Worm (Caenorhabditis elegans) whole organism, L3 larva: ENCODE data around the gene C18H9.6.

Experiments
- R02D3.7 ChIP-seq: fragments of 150-350 bp; optimal IDR thresholded peaks from 2 replicates; lab custom pipeline; 2014; ENCODE audit warnings: missing biosample characterization, missing genetic modification characterization
- ZK546.5 ChIP-seq: sonication (generic microtip); optimal IDR thresholded peaks from 2 replicates; lab custom pipeline; 2017; ENCODE audit warnings: missing biosample characterization, missing genetic modification characterization
- aly-2 ChIP-seq: fragments of 150-350 bp; optimal IDR thresholded peaks from 2 replicates; lab custom pipeline; 2014; ENCODE audit warnings: missing biosample characterization, missing genetic modification characterization
- ama-1 ChIP-seq: fragments of 150-350 bp; optimal IDR thresholded peaks from 2 replicates; lab custom pipeline; 2018
- ceh-16 ChIP-seq: sonication (generic microtip); optimal IDR thresholded peaks from 2 replicates; lab custom pipeline; 2017; ENCODE audit warnings: missing biosample characterization, missing genetic modification characterization
- ceh-9 ChIP-seq: sonication (generic microtip); optimal IDR thresholded peaks from 2 replicates; lab custom pipeline; 2018; ENCODE audit warnings: missing biosample characterization, missing genetic modification characterization
- daf-12 ChIP-seq: fragments of 150-350 bp; optimal IDR thresholded peaks from 2 replicates; lab custom pipeline; 2014; ENCODE audit warnings: missing biosample characterization, missing genetic modification reagents, missing genetic modification characterization
- egl-27 ChIP-seq: sonication (generic microtip); optimal IDR thresholded peaks from 4 replicates; lab custom pipeline; 2017; ENCODE audit warnings: missing biosample characterization, missing genetic modification reagents, missing genetic modification characterization
- egl-5 ChIP-seq: fragments of 150-350 bp; optimal IDR thresholded peaks from 2 replicates; lab custom pipeline; 2017; ENCODE audit warnings: missing biosample characterization, missing genetic modification reagents, missing genetic modification characterization, inconsistent platforms
- elt-1 ChIP-seq: fragments of 150-350 bp; optimal IDR thresholded peaks from 2 replicates; lab custom pipeline; 2014; ENCODE audit warnings: missing biosample characterization, missing genetic modification characterization
- elt-2 ChIP-seq: sonication (generic microtip); optimal IDR thresholded peaks from 2 replicates; lab custom pipeline; 2016; ENCODE audit warnings: missing genetic modification reagents, mild to moderate bottlenecking, missing genetic modification characterization, missing compliant biosample characterization
- eor-1 ChIP-seq, 2 experiments: fragments of 150-350 bp; optimal IDR thresholded peaks; 2 replicates each; lab custom pipeline; 2014 to 2018; ENCODE audit warnings: missing biosample characterization in 2 of 2, missing genetic modification characterization in 2 of 2
- fkh-2 ChIP-seq: fragments of 150-350 bp; optimal IDR thresholded peaks from 2 replicates; lab custom pipeline; 2014; ENCODE audit warnings: missing biosample characterization, missing genetic modification reagents, missing genetic modification characterization
- fos-1 ChIP-seq: fragments of 150-350 bp; optimal IDR thresholded peaks from 2 replicates; lab custom pipeline; 2014; ENCODE audit warnings: missing biosample characterization, missing genetic modification characterization
- hmg-11 ChIP-seq: sonication (generic microtip); optimal IDR thresholded peaks from 2 replicates; lab custom pipeline; 2016; ENCODE audit warnings: missing genetic modification characterization, missing compliant biosample characterization
- jun-1 ChIP-seq: fragments of 150-350 bp; optimal IDR thresholded peaks from 2 replicates; lab custom pipeline; 2014; ENCODE audit warnings: missing biosample characterization, missing genetic modification reagents, missing genetic modification characterization
- lin-15B ChIP-seq: fragments of 150-350 bp; optimal IDR thresholded peaks from 2 replicates; lab custom pipeline; 2014; ENCODE audit warnings: missing biosample characterization, missing genetic modification characterization
- lin-39 ChIP-seq: fragments of 150-350 bp; optimal IDR thresholded peaks from 2 replicates; lab custom pipeline; 2018; ENCODE audit warnings: missing biosample characterization, missing genetic modification reagents, missing genetic modification characterization
- mdl-1 ChIP-seq: fragments of 150-350 bp; optimal IDR thresholded peaks from 2 replicates; lab custom pipeline; 2014; ENCODE audit warnings: missing biosample characterization, missing genetic modification characterization
- mml-1 ChIP-seq: fragments of 150-350 bp; sonication (generic microtip); optimal IDR thresholded peaks from 3 replicates; lab custom pipeline; 2014; ENCODE audit warnings: missing biosample characterization, missing genetic modification characterization
- nfya-1 ChIP-seq: sonication (generic microtip); optimal IDR thresholded peaks from 2 replicates; lab custom pipeline; 2017; ENCODE audit warnings: missing genetic modification characterization, mild to moderate bottlenecking, missing compliant biosample characterization, antibody characterized with exemption, moderate library complexity; ENCODE audit not compliant: insufficient read depth
- nhr-12 ChIP-seq: fragments of 150-350 bp; optimal IDR thresholded peaks from 2 replicates; lab custom pipeline; 2014; ENCODE audit warnings: missing biosample characterization, missing genetic modification characterization
- nhr-25 ChIP-seq: sonication (generic microtip); optimal IDR thresholded peaks from 2 replicates; lab custom pipeline; 2017; ENCODE audit warnings: missing biosample characterization, missing genetic modification characterization
- nhr-28 ChIP-seq: fragments of 150-350 bp; optimal IDR thresholded peaks from 2 replicates; lab custom pipeline; 2014; ENCODE audit warnings: missing biosample characterization, missing genetic modification characterization
- nhr-77 ChIP-seq: fragments of 150-350 bp; optimal IDR thresholded peaks from 2 replicates; lab custom pipeline; 2014; ENCODE audit warnings: missing biosample characterization, missing genetic modification characterization
- pha-4 ChIP-seq: fragments of 150-350 bp; optimal IDR thresholded peaks from 2 replicates; lab custom pipeline; 2014; ENCODE audit warnings: missing biosample characterization, missing genetic modification reagents, missing genetic modification characterization
- pqm-1 ChIP-seq: fragments of 150-350 bp; optimal IDR thresholded peaks from 2 replicates; lab custom pipeline; 2017; ENCODE audit warnings: missing biosample characterization, missing genetic modification characterization, inconsistent platforms
- sea-2 ChIP-seq: fragments of 150-350 bp; sonication (generic microtip); optimal IDR thresholded peaks from 4 replicates; lab custom pipeline; 2014; ENCODE audit warnings: missing biosample characterization, missing genetic modification reagents, missing genetic modification characterization
- tbx-2 ChIP-seq: sonication (generic microtip); optimal IDR thresholded peaks from 2 replicates; lab custom pipeline; 2016; ENCODE audit warnings: mild to moderate bottlenecking, missing genetic modification characterization, missing compliant biosample characterization
- unc-39 ChIP-seq: sonication (generic microtip); optimal IDR thresholded peaks from 4 replicates; lab custom pipeline; 2017; ENCODE audit warnings: missing biosample characterization, missing genetic modification characterization
- unc-62 ChIP-seq: fragments of 150-350 bp; sonication (generic microtip); optimal IDR thresholded peaks from 4 replicates; lab custom pipeline; 2014; ENCODE audit warnings: missing biosample characterization, missing genetic modification reagents, missing genetic modification characterization
- ztf-11 ChIP-seq: fragments of 150-350 bp; optimal IDR thresholded peaks from 2 replicates; lab custom pipeline; 2014; ENCODE audit warnings: missing biosample characterization, missing genetic modification characterization
- ztf-4 ChIP-seq: fragments of 150-350 bp; optimal IDR thresholded peaks from 2 replicates; lab custom pipeline; 2014; ENCODE audit warnings: missing biosample characterization, missing genetic modification characterization

Gene C18H9.6

ce11 chrII:6667534-6667933, 33.9 kb downstream of the C18H9.6 start:
- no peak for TF ChIP-seq jun-1 (tag; lab: Kevin White, UChicago)
- TF ChIP-seq mml-1: no peak
- no peak for TF ChIP-seq hmg-11
- no peak for TF ChIP-seq nhr-28 (tag; lab: Kevin White, UChicago)
- no peak for TF ChIP-seq elt-1 (tag; lab: Kevin White, UChicago)
- TF ChIP-seq egl-27: no peak
- no peak for TF ChIP-seq egl-5 (tag; lab: Kevin White, UChicago)
- TF ChIP-seq lin-15B (tag; lab: Kevin White, UChicago): no peak
- TF ChIP-seq unc-39: no peak
- TF ChIP-seq fos-1: no peak
- TF ChIP-seq ceh-9: no peak
- TF ChIP-seq R02D3.7: no peak
- TF ChIP-seq mdl-1 (tag; lab: Kevin White, UChicago): no peak
- no peak for TF ChIP-seq ZK546.5 (tag; lab: Kevin White, UChicago)
- TF ChIP-seq fkh-2 (tag; lab: Kevin White, UChicago): no peak
- no peak for TF ChIP-seq ztf-11

- TF ChIP-seq ztf-4 (tag; lab: Kevin White, UChicago): no peak
- TF ChIP-seq nhr-77 (tag; lab: Kevin White, UChicago): no peak
Measured at ce11 chrII:6666598-6666997, 34.8 kb downstream of the C18H9.6 start, which contains the start of gene T19D12.1. T19D12.1 (plus strand) TSS chrII:6666898.

DNA sequence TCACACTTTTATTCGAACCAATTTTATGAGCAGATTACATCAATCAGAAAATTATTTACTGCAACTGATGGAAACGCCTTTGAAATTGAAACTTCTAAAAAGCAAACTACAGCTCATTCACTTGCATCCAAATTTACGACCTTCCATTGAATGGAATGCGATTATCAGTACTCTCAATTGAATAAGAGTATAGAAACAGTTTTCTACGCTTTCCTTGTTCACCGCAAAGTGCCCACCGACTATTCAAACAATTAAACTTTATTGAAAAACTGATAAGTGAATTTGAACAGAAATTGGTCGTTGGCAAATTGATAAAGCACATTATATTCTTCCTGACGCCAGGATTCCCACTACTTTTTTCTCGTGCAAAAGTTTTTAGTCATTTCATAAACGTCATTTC, 35.5 kb downstream of the C18H9.6 start:
- TF ChIP-seq unc-62 (GFP tag; lab: Kevin White, UChicago) (no peak), daf-12 (tag; lab: Kevin White, UChicago) (no peak), ceh-16 (tag; lab: Kevin White, UChicago) (no peak), ZK546.5 (tag; lab: Kevin White, UChicago) (no peak), nfya-1 (tag; lab: Kevin White, UChicago) (no peak), nhr-25 (tag; lab: Kevin White, UChicago) (no peak), aly-2 (tag; lab: Kevin White, UChicago) (no peak), tbx-2 (tag; lab: Kevin White, UChicago) (no peak), egl-5 (tag; lab: Kevin White, UChicago) (no peak), unc-39 (no peak), pqm-1 (tag; lab: Kevin White, UChicago) (peak; percentile 39), elt-2 (tag; lab: Kevin White, UChicago) (peak; percentile 84)
- TF ChIP-seq, all 47 proteins: peak for 2

DNA sequence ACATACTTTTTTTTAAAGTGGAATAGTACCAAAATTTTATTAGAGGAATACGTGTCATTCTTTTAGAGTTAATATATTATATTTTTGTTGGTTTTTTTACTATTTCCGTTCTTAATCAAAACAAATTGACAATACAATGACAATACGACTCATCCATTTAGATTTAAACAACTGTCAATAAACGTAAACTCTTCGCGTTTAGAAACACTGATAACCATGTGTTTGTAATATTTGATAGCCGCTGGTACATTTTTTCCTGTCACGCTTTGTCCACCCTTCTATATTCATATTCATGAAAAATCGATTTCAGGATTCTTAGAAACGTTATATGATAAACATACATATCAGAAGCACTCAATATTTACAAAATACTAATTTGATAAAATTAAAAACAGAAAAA, 37.6 kb downstream of the C18H9.6 start:
- no peak for TF ChIP-seq eor-1 (tag; optimal IDR thresholded peaks at IDR 0.05; lab: Kevin White, UChicago)
- no peak for TF ChIP-seq sea-2 (GFP tag; lab: Kevin White, UChicago)
- no peak for TF ChIP-seq tbx-2 (tag; lab: Kevin White, UChicago)
- no peak for TF ChIP-seq lin-39 (tag; lab: Kevin White, UChicago)
- TF ChIP-seq nhr-25 (tag; lab: Kevin White, UChicago): no peak
- TF ChIP-seq ama-1 (lab: Kevin White, UChicago): no peak
- peak; percentile 39 for TF ChIP-seq elt-2 (tag; lab: Kevin White, UChicago)
- TF ChIP-seq mml-1: no peak
- no peak for TF ChIP-seq nhr-12 (tag; lab: Kevin White, UChicago)
- no peak for TF ChIP-seq nfya-1 (tag; lab: Kevin White, UChicago)
- no peak for TF ChIP-seq egl-5 (tag; lab: Kevin White, UChicago)
- no peak for TF ChIP-seq pqm-1 (tag; lab: Kevin White, UChicago)
- TF ChIP-seq nhr-77 (tag; lab: Kevin White, UChicago): no peak
- peak; percentile 4 for TF ChIP-seq pha-4 (tag; lab: Kevin White, UChicago)
- no peak for TF ChIP-seq unc-62 (GFP tag; lab: Kevin White, UChicago)
- TF ChIP-seq unc-39: no peak

DNA sequence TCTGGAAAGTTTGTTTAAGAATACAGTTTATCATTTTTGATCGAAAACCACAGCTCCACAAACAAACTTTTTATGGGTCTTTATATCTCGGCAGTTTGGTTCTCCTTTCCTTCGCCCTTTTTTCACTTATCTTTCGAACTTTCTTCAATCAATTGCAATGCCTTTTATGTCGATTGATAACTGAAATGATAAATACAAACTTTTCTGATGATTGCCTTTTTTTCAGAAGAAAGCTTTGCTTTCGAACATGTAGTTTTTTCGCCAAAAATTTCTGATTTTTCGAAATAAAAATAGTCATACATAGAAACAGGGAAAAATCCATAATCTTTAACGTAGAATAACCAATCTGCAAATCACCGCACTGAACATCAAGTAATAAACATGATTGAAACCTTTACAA, 40.2 kb downstream of the C18H9.6 start, which contains the start of gene T19D12.2:
Gene T19D12.2, plus strand, starts transcription at position 125 of the 400 bp plus-strand sequence.
- peak; percentile 79 for TF ChIP-seq elt-2 (tag; lab: Kevin White, UChicago)
- TF ChIP-seq ama-1 (lab: Kevin White, UChicago): no peak
